Fruit fly (Drosophila melanogaster) whole organism, pupa: Measurements from ENCODE around the gene CG17075.

ENCODE experiments used
- CG12605 ChIP-seq: fragments of 200-800 bp; sonication (Bioruptor generic); IDR thresholded peaks from 2 replicates; pipeline ENCODE4 v1.3.6; 2022; ENCODE audit warnings: missing biosample characterization, missing genetic modification characterization
- CG15710 ChIP-seq: fragments of 200-800 bp; sonication (Bioruptor generic); optimal IDR thresholded peaks from 2 replicates; lab custom pipeline; 2018; ENCODE audit warnings: missing biosample characterization, mild to moderate bottlenecking, missing genetic modification characterization, moderate library complexity
- CG17806 ChIP-seq: fragments of 200-800 bp; sonication (Bioruptor generic); optimal IDR thresholded peaks from 2 replicates; lab custom pipeline; 2018; ENCODE audit warnings: missing biosample characterization, mild to moderate bottlenecking, missing genetic modification characterization, moderate library complexity
- CG32121 ChIP-seq: fragments of 200-800 bp; sonication (Bioruptor generic); IDR thresholded peaks from 2 replicates; pipeline ENCODE4 v1.3.6; 2022; ENCODE audit warnings: missing biosample characterization, missing genetic modification characterization
- CG34367 ChIP-seq: fragments of 200-800 bp; sonication (Bioruptor generic); optimal IDR thresholded peaks from 2 replicates; lab custom pipeline; 2018; ENCODE audit warnings: missing biosample characterization, mild to moderate bottlenecking, missing genetic modification characterization
- CG4496 ChIP-seq: fragments of 200-800 bp; sonication (Bioruptor generic); IDR thresholded peaks from 3 replicates; pipeline ENCODE4 v1.3.6; 2022; ENCODE audit warnings: missing biosample characterization, missing genetic modification characterization
- CG8159 ChIP-seq: fragments of 200-800 bp; sonication (Bioruptor generic); optimal IDR thresholded peaks from 3 replicates; lab custom pipeline; 2018; ENCODE audit warnings: missing biosample characterization, mild to moderate bottlenecking, missing genetic modification characterization, moderate library complexity
- CG9948 ChIP-seq: fragments of 200-800 bp; sonication (Bioruptor generic); optimal IDR thresholded peaks from 2 replicates; lab custom pipeline; 2018; ENCODE audit warnings: missing biosample characterization, mild to moderate bottlenecking, missing genetic modification characterization, moderate library complexity
- Ets98B ChIP-seq: fragments of 200-800 bp; sonication (Bioruptor generic); IDR thresholded peaks from 2 replicates; pipeline ENCODE4 v1.3.6; 2022; ENCODE audit warnings: missing biosample characterization, missing genetic modification characterization
- Pif1B ChIP-seq: fragments of 200-800 bp; sonication (Bioruptor generic); optimal IDR thresholded peaks from 3 replicates; lab custom pipeline; 2016; ENCODE audit warnings: missing biosample characterization, missing genetic modification characterization
- Snoo ChIP-seq: fragments of 200-800 bp; sonication (Bioruptor generic); optimal IDR thresholded peaks from 3 replicates; lab custom pipeline; 2017; ENCODE audit warnings: missing biosample characterization, mild to moderate bottlenecking, missing genetic modification characterization, inconsistent platforms

dm6 chr2L:285596-286023, 18.3 kb upstream of the CG17075 start:
- TF ChIP-seq CG12605 (GFP tag; lab: Robert Waterston, UW), result peak; percentile 26; the same call in 1 of the 2 replicates
- peak; percentile 79 for TF ChIP-seq CG4496 (GFP tag; lab: Robert Waterston, UW)
- no peak for TF ChIP-seq CG17806
- TF ChIP-seq Pif1B (GFP tag; lab: Kevin White, UChicago), result no peak
- no peak for TF ChIP-seq CG15710 (tag; lab: Kevin White, UChicago)
- TF ChIP-seq Ets98B (GFP tag; lab: Robert Waterston, UW), result peak; percentile 28
- peak; percentile 48 for TF ChIP-seq CG8159 (tag; lab: Kevin White, UChicago)
- TF ChIP-seq Snoo (tag; lab: Kevin White, UChicago), result peak; percentile 49
- no peak for TF ChIP-seq CG32121 (GFP tag; lab: Robert Waterston, UW)
- no peak for TF ChIP-seq CG34367 (tag; lab: Kevin White, UChicago)
- TF ChIP-seq CG9948 (tag; lab: Kevin White, UChicago), result peak; percentile 41
